Worm (Caenorhabditis elegans): Measurements from ENCODE around the gene Y57G7A.5.

Y57G7A.5 gene

ce11 chrII:1320412-1320811 lies 45.1 kb upstream of the Y57G7A.5 start:
- TF ChIP-seq hif-1 (tag; optimal IDR thresholded peaks at IDR 0.05) = peak; percentile 64 to 93
- TF ChIP-seq daf-8 (GFP tag; IDR thresholded peaks at IDR 0.05) = no peak
- peak; percentile 82 for TF ChIP-seq nhr-10 (tag; optimal IDR thresholded peaks at IDR 0.05)
- TF ChIP-seq lir-3 (tag; optimal IDR thresholded peaks at IDR 0.05) = peak; percentile 1
- no peak for TF ChIP-seq ztf-11 (tag; optimal IDR thresholded peaks at IDR 0.05)
- peak; percentile 93 for TF ChIP-seq nhr-25 (tag; optimal IDR thresholded peaks at IDR 0.05; ENCODE audit: borderline replicate concordance, insufficient read depth)
- TF ChIP-seq madf-5 (GFP tag; IDR thresholded peaks at IDR 0.05) = peak; percentile 66 to 92; a peak in 2 of 4 replicates
- peak; percentile 92 for TF ChIP-seq php-3 (GFP tag; IDR thresholded peaks at IDR 0.05)
- peak; percentile 95 for TF ChIP-seq madf-9 (GFP tag; conservative IDR thresholded peaks at IDR 0.05)
- TF ChIP-seq mxl-2 (GFP tag; conservative IDR thresholded peaks at IDR 0.05) = 0 out of 2 replicates have a peak, but pooled peaks have one; percentile 46
- no peak for TF ChIP-seq lin-39 (tag; optimal IDR thresholded peaks at IDR 0.05)
- no peak for TF ChIP-seq egl-27 (tag; optimal IDR thresholded peaks at IDR 0.05)
- TF ChIP-seq mdt-29 (GFP tag; IDR thresholded peaks at IDR 0.05) = peak; percentile 91
- peak; percentile 97 for TF ChIP-seq nhr-77 (tag; optimal IDR thresholded peaks at IDR 0.05)
- TF ChIP-seq Y75B8A.6 (GFP tag; IDR thresholded peaks at IDR 0.05) = peak; percentile 64; the same call in 1 of the 2 replicates
- peak; percentile 95 for TF ChIP-seq unc-130 (GFP tag; optimal IDR thresholded peaks at IDR 0.05)
- peak; percentile 65 for TF ChIP-seq nhr-76 (tag; optimal IDR thresholded peaks at IDR 0.05)
- no peak for TF ChIP-seq ceh-28 (tag; optimal IDR thresholded peaks at IDR 0.05)
- no peak for TF ChIP-seq cey-2 (tag; optimal IDR thresholded peaks at IDR 0.05; ENCODE audit: borderline replicate concordance, insufficient read depth)
- peak; percentile 82 for TF ChIP-seq jun-1 (tag; optimal IDR thresholded peaks at IDR 0.05)
- TF ChIP-seq Y48G9A.11 (GFP tag; IDR thresholded peaks at IDR 0.05) = peak; percentile 93
- TF ChIP-seq unc-62 (GFP tag; optimal IDR thresholded peaks at IDR 0.05 in 1 of 2) = peak in 1 of 2 experiments; percentile 97
- no peak for TF ChIP-seq unc-62 (tag; optimal IDR thresholded peaks at IDR 0.05)
- TF ChIP-seq skn-1 (tag; optimal IDR thresholded peaks at IDR 0.05) = no peak
- peak; percentile 69 for TF ChIP-seq gei-8 (GFP tag; optimal IDR thresholded peaks at IDR 0.05)
- peak; percentile 82 for TF ChIP-seq nhr-48 (tag; optimal IDR thresholded peaks at IDR 0.05)
- peak; percentile 92 for TF ChIP-seq vab-7 (GFP tag; IDR thresholded peaks at IDR 0.05)
- TF ChIP-seq lin-38 (GFP tag; IDR thresholded peaks at IDR 0.05) = peak; percentile 94
- peak; percentile 96 for TF ChIP-seq rbr-2 (tag; optimal IDR thresholded peaks at IDR 0.05)
- peak; percentile 19 to 67 for TF ChIP-seq mdl-1 (tag; optimal IDR thresholded peaks at IDR 0.05)
- no peak for TF ChIP-seq ces-1 (GFP tag; optimal IDR thresholded peaks at IDR 0.05)
- peak; percentile 93 for TF ChIP-seq arid-1 (GFP tag; conservative IDR thresholded peaks at IDR 0.05)
- TF ChIP-seq unc-39 (tag; optimal IDR thresholded peaks at IDR 0.05) = no peak
- TF ChIP-seq lin-1 (GFP tag; IDR thresholded peaks at IDR 0.05) = peak; percentile 86
- peak; percentile 80; the same call in 1 of the 2 replicates for TF ChIP-seq Y105C5A.15 (GFP tag; IDR thresholded peaks at IDR 0.05)
- TF ChIP-seq hlh-30 (tag; optimal IDR thresholded peaks at IDR 0.05; ENCODE audit: insufficient read depth) = peak; percentile 88
- peak; percentile 96 for TF ChIP-seq zfp-3 (GFP tag; conservative IDR thresholded peaks at IDR 0.05)
- peak; percentile 99 for TF ChIP-seq dpl-1 (GFP tag; optimal IDR thresholded peaks at IDR 0.05)
- peak; percentile 21 for TF ChIP-seq aly-2 (tag; optimal IDR thresholded peaks at IDR 0.05)
- peak; percentile 20 for TF ChIP-seq snpc-4 (tag; optimal IDR thresholded peaks at IDR 0.05)
- TF ChIP-seq egl-43 (GFP tag; IDR thresholded peaks at IDR 0.05) = peak; percentile 92
- peak; percentile 88 for TF ChIP-seq sdz-12 (GFP tag; optimal IDR thresholded peaks at IDR 0.05)
- TF ChIP-seq daf-19 (GFP tag; conservative IDR thresholded peaks at IDR 0.05) = no peak
- peak; percentile 88 for TF ChIP-seq ctbp-1 (GFP tag; IDR thresholded peaks at IDR 0.05)
- TF ChIP-seq ztf-7 (tag; optimal IDR thresholded peaks at IDR 0.05) = peak; percentile 62
- TF ChIP-seq ceh-32 (tag; optimal IDR thresholded peaks at IDR 0.05; ENCODE audit: poor library complexity) = no peak
- TF ChIP-seq lin-15B (tag; optimal IDR thresholded peaks at IDR 0.05) = peak; percentile 86
- peak; percentile 61 for TF ChIP-seq F10B5.3 (tag; optimal IDR thresholded peaks at IDR 0.05)
- TF ChIP-seq attf-4 (tag; optimal IDR thresholded peaks at IDR 0.05) = no peak
- peak; percentile 71 for TF ChIP-seq lim-7 (GFP tag; IDR thresholded peaks at IDR 0.05)
- peak; percentile 94 for TF ChIP-seq hmg-1.1 (GFP tag; IDR thresholded peaks at IDR 0.05)
